ENCODE assay signal across 1 fruit fly cellular context in the genomic region with DNA sequence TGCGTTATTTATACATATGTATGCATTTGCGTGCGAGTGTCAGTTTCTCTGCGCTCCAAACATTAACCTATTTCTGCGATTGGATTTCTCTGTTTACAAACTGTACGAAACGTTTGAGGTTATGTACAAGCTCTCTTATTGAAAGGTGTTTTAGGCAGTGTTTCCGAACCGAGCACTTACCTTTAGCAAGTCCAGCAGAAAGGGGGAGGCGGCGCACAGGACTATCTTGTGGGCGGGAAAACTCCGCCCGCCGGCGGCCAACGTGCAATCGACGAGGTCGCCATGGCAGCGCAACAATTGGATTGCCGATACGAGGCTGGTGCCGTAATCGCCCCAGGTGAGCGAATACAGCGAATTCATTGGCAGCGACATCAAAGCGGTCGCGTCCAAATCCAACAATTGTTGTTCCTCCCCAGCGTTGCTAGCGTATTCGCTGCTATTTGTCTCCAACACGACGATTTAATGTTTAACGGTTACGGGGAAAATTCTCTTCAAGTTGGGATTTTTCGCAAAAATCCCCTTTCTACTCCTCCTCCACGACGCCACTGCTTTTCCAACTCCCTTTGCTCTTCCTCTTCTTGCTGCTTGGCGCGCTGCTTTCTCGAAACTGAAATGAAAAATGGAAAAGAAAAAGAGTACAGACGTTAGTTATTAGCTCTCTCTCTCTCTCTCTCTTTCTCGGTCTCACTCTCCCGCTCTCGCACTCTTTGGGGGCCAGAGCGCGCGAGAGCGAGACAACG.
TF ChIP-seq lines count a peak whose summit lies in the region.

No protein-coding gene starts in this region.

TF ChIP-seq in whole organism, embryonic, 481 proteins besides CTCF, POLR2A, EP300 and RAD21 (continued from another document and continues in another):
- TF ChIP-seq Max (GFP tag; optimal IDR thresholded peaks at IDR 0.05; lab: Kevin White, UChicago) (peak; percentile 38), CG12942 (GFP tag; optimal IDR thresholded peaks at IDR 0.05; lab: Kevin White, UChicago) (peak; percentile 82), D (optimal IDR thresholded peaks at IDR 0.05; lab: Kevin White, UChicago) (no peak), D (GFP tag; optimal IDR thresholded peaks at IDR 0.05; lab: Kevin White, UChicago) (peak; percentile 81), CG16815 (GFP tag; optimal IDR thresholded peaks at IDR 0.05; lab: Kevin White, UChicago) (peak; percentile 83), fd3F (GFP tag; optimal IDR thresholded peaks at IDR 0.05; lab: Kevin White, UChicago) (peak; percentile 83), CG14441 (GFP tag; IDR thresholded peaks at IDR 0.05; lab: Robert Waterston, UW) (peak; percentile 90), lab (GFP tag; optimal IDR thresholded peaks at IDR 0.05; lab: Kevin White, UChicago) (peak; percentile 94), Opbp (GFP tag; IDR thresholded peaks at IDR 0.05; lab: Robert Waterston, UW; ENCODE audit: partially characterized antibody) (0 out of 3 replicates have a peak, but pooled peaks have one; percentile 33), Stat92E (GFP tag; optimal IDR thresholded peaks at IDR 0.05; lab: Kevin White, UChicago) (no peak), gem (tag; optimal IDR thresholded peaks at IDR 0.05; lab: Kevin White, UChicago) (peak; percentile 89), CG2120 (GFP tag; optimal IDR thresholded peaks at IDR 0.05; lab: Kevin White, UChicago) (peak; percentile 97), gro (GFP tag; optimal IDR thresholded peaks at IDR 0.05; lab: Kevin White, UChicago) (peak; percentile 91), CG12155 (GFP tag; optimal IDR thresholded peaks at IDR 0.05; lab: Kevin White, UChicago) (peak; percentile 91), CG32767 (GFP tag; IDR thresholded peaks at IDR 0.05; lab: Robert Waterston, UW) (peak; percentile 79; the same call in 1 of the 2 replicates), CG10565 (GFP tag; optimal IDR thresholded peaks at IDR 0.05; lab: Kevin White, UChicago) (no peak), sens-2 (GFP tag; IDR thresholded peaks at IDR 0.05; lab: Robert Waterston, UW) (peak; percentile 86), CG30020 (tag; optimal IDR thresholded peaks at IDR 0.05; lab: Kevin White, UChicago) (peak; percentile 26), CG10979 (tag; optimal IDR thresholded peaks at IDR 0.05; lab: Kevin White, UChicago) (peak; percentile 76), Sin3A (optimal IDR thresholded peaks at IDR 0.05; lab: Kevin White, UChicago) (peak; percentile 11), H2.0 (GFP tag; IDR thresholded peaks at IDR 0.05; lab: Robert Waterston, UW) (peak; percentile 88), zfh1 (GFP tag; IDR thresholded peaks at IDR 0.05; lab: Robert Waterston, UW) (peak; percentile 92), Sry-δ (GFP tag; optimal IDR thresholded peaks at IDR 0.05; lab: Kevin White, UChicago) (peak; percentile 46), bsh (GFP tag; optimal IDR thresholded peaks at IDR 0.05; lab: Kevin White, UChicago) (peak; percentile 60 to 80), mld (GFP tag; IDR thresholded peaks at IDR 0.05; lab: Robert Waterston, UW; ENCODE audit: partially characterized antibody) (no peak), repo (GFP tag; optimal IDR thresholded peaks at IDR 0.05; lab: Kevin White, UChicago) (peak; percentile 88), Kr (GFP tag; optimal IDR thresholded peaks at IDR 0.05; lab: Kevin White, UChicago) (no peak), CG4617 (GFP tag; optimal IDR thresholded peaks at IDR 0.05; lab: Kevin White, UChicago; ENCODE audit: borderline replicate concordance) (peak; percentile 53), oc (tag; optimal IDR thresholded peaks at IDR 0.05; lab: Kevin White, UChicago) (peak; percentile 82), Fer3 (tag; optimal IDR thresholded peaks at IDR 0.05; lab: Kevin White, UChicago) (peak; percentile 88), her (GFP tag; optimal IDR thresholded peaks at IDR 0.05; lab: Kevin White, UChicago) (peak; percentile 93), CG9609 (GFP tag; optimal IDR thresholded peaks at IDR 0.05; lab: Kevin White, UChicago) (peak; percentile 95), Rx (GFP tag; IDR thresholded peaks at IDR 0.05; lab: Robert Waterston, UW) (peak; percentile 88), nerfin-2 (GFP tag; IDR thresholded peaks at IDR 0.05; lab: Robert Waterston, UW; ENCODE audit: partially characterized antibody) (no peak), knrl (GFP tag; IDR thresholded peaks at IDR 0.05; lab: Robert Waterston, UW; ENCODE audit: partially characterized antibody) (peak; percentile 25; the same call in 1 of the 3 replicates), sr (GFP tag; IDR thresholded peaks at IDR 0.05; lab: Robert Waterston, UW) (peak; percentile 57), CG10366 (GFP tag; IDR thresholded peaks at IDR 0.05; lab: Robert Waterston, UW) (peak; percentile 92), Taf1 (GFP tag; IDR thresholded peaks at IDR 0.05; lab: Robert Waterston, UW) (peak; percentile 90), CG10147 (GFP tag; optimal IDR thresholded peaks at IDR 0.05; lab: Kevin White, UChicago) (peak; percentile 72), tap (tag; optimal IDR thresholded peaks at IDR 0.05; lab: Kevin White, UChicago) (peak; percentile 54), CG12104 (GFP tag; optimal IDR thresholded peaks at IDR 0.05; lab: Kevin White, UChicago) (peak; percentile 81), B-H2 (GFP tag; optimal IDR thresholded peaks at IDR 0.05; lab: Kevin White, UChicago) (peak; percentile 76), CG6175 (GFP tag; IDR thresholded peaks at IDR 0.05; lab: Robert Waterston, UW) (peak; percentile 85), CG12659 (GFP tag; optimal IDR thresholded peaks at IDR 0.05; lab: Kevin White, UChicago) (peak; percentile 91), chm (GFP tag; IDR thresholded peaks at IDR 0.05; lab: Robert Waterston, UW) (peak; percentile 75), CG15011 (GFP tag; optimal IDR thresholded peaks at IDR 0.05; lab: Kevin White, UChicago) (peak; percentile 46), CG1233 (GFP tag; optimal IDR thresholded peaks at IDR 0.05; lab: Kevin White, UChicago) (peak; percentile 80), CG2199 (GFP tag; IDR thresholded peaks at IDR 0.05; lab: Robert Waterston, UW) (peak; percentile 38; the same call in 1 of the 3 replicates), tio (GFP tag; optimal IDR thresholded peaks at IDR 0.05; lab: Kevin White, UChicago) (peak; percentile 76), stwl (tag; optimal IDR thresholded peaks at IDR 0.05; lab: Kevin White, UChicago) (no peak), HHEX (GFP tag; optimal IDR thresholded peaks at IDR 0.05; lab: Kevin White, UChicago) (peak; percentile 89), phol (tag; optimal IDR thresholded peaks at IDR 0.05; lab: Kevin White, UChicago) (peak; percentile 85), NK7.1 (GFP tag; optimal IDR thresholded peaks at IDR 0.05; lab: Kevin White, UChicago) (peak; percentile 84), seq (GFP tag; IDR thresholded peaks at IDR 0.05; lab: Robert Waterston, UW) (peak; percentile 88), zf30C (GFP tag; optimal IDR thresholded peaks at IDR 0.05; lab: Kevin White, UChicago) (peak; percentile 20), CG3847 (GFP tag; IDR thresholded peaks at IDR 0.05; lab: Robert Waterston, UW) (peak; percentile 92), sob (GFP tag; IDR thresholded peaks at IDR 0.05; lab: Robert Waterston, UW) (peak; percentile 90), Oaz (GFP tag; IDR thresholded peaks at IDR 0.05; lab: Robert Waterston, UW) (peak; percentile 85), NfI (GFP tag; optimal IDR thresholded peaks at IDR 0.05; lab: Kevin White, UChicago) (peak; percentile 90), rib (GFP tag; IDR thresholded peaks at IDR 0.05; lab: Robert Waterston, UW) (peak; percentile 96), Gsc (GFP tag; IDR thresholded peaks at IDR 0.05; lab: Robert Waterston, UW) (no peak; the same call in 1 of the 2 replicates), CG8290 (GFP tag; optimal IDR thresholded peaks at IDR 0.05; lab: Kevin White, UChicago) (peak; percentile 55), CG8290 (tag; optimal IDR thresholded peaks at IDR 0.05; lab: Kevin White, UChicago) (peak in 1 of 2 experiments; percentile 98), CG6813 (GFP tag; optimal IDR thresholded peaks at IDR 0.05; lab: Kevin White, UChicago) (peak; percentile 82), CG15696 (tag; optimal IDR thresholded peaks at IDR 0.05; lab: Kevin White, UChicago) (peak; percentile 58), CG3281 (GFP tag; optimal IDR thresholded peaks at IDR 0.05; lab: Kevin White, UChicago) (peak; percentile 92), CG31365 (tag; optimal IDR thresholded peaks at IDR 0.05; lab: Kevin White, UChicago) (peak; percentile 63), CG2712 (tag; optimal IDR thresholded peaks at IDR 0.05; lab: Kevin White, UChicago) (peak; percentile 80), wdn (GFP tag; IDR thresholded peaks at IDR 0.05; lab: Robert Waterston, UW) (peak; percentile 89), CG8924 (tag; optimal IDR thresholded peaks at IDR 0.05; lab: Kevin White, UChicago) (peak; percentile 77), CG30431 (GFP tag; optimal IDR thresholded peaks at IDR 0.05; lab: Kevin White, UChicago) (peak; percentile 72), fd64A (GFP tag; optimal IDR thresholded peaks at IDR 0.05; lab: Kevin White, UChicago) (peak; percentile 67), CG7357 (GFP tag; IDR thresholded peaks at IDR 0.05; lab: Robert Waterston, UW) (peak; percentile 81), CG9876 (GFP tag; optimal IDR thresholded peaks at IDR 0.05; lab: Kevin White, UChicago) (peak; percentile 92), schlank (tag; optimal IDR thresholded peaks at IDR 0.05; lab: Kevin White, UChicago) (peak; percentile 83), CG17568 (GFP tag; optimal IDR thresholded peaks at IDR 0.05; lab: Kevin White, UChicago) (peak; percentile 10), CG5245 (GFP tag; optimal IDR thresholded peaks at IDR 0.05; lab: Kevin White, UChicago) (peak; percentile 77), Hr78 (GFP tag; optimal IDR thresholded peaks at IDR 0.05; lab: Kevin White, UChicago) (no peak), Dll (GFP tag; IDR thresholded peaks at IDR 0.05; lab: Robert Waterston, UW; ENCODE audit: partially characterized antibody) (0 out of 4 replicates have a peak, but pooled peaks have one; percentile 29), Hey (tag; optimal IDR thresholded peaks at IDR 0.05; lab: Kevin White, UChicago) (peak; percentile 71), CG12744 (GFP tag; optimal IDR thresholded peaks at IDR 0.05; lab: Kevin White, UChicago) (peak; percentile 87), CG8089 (GFP tag; optimal IDR thresholded peaks at IDR 0.05; lab: Kevin White, UChicago) (peak; percentile 87), CG15601 (tag; optimal IDR thresholded peaks at IDR 0.05; lab: Kevin White, UChicago) (peak; percentile 31), CG9215 (GFP tag; IDR thresholded peaks at IDR 0.05; lab: Robert Waterston, UW) (peak; percentile 87), insv (GFP tag; optimal IDR thresholded peaks at IDR 0.05; lab: Kevin White, UChicago) (peak in 1 of 2 experiments; percentile 80), nom (GFP tag; optimal IDR thresholded peaks at IDR 0.05; lab: Kevin White, UChicago) (peak; percentile 55), CG17912 (GFP tag; optimal IDR thresholded peaks at IDR 0.05; lab: Kevin White, UChicago) (peak; percentile 45), dmrt11E (tag; optimal IDR thresholded peaks at IDR 0.05; lab: Kevin White, UChicago) (peak; percentile 49), disco-r (GFP tag; optimal IDR thresholded peaks at IDR 0.05; lab: Kevin White, UChicago) (peak; percentile 76), ci (GFP tag; IDR thresholded peaks at IDR 0.05; lab: Robert Waterston, UW) (peak; percentile 96), scrt (GFP tag; optimal IDR thresholded peaks at IDR 0.05; lab: Kevin White, UChicago) (peak; percentile 88), HmgD (GFP tag; optimal IDR thresholded peaks at IDR 0.05; lab: Kevin White, UChicago) (peak; percentile 81), CG8388 (GFP tag; optimal IDR thresholded peaks at IDR 0.05; lab: Kevin White, UChicago) (peak; percentile 75), mirr (GFP tag; optimal IDR thresholded peaks at IDR 0.05; lab: Kevin White, UChicago) (peak; percentile 71), gt (GFP tag; IDR thresholded peaks at IDR 0.05; lab: Robert Waterston, UW) (peak; percentile 80), CG4404 (GFP tag; IDR thresholded peaks at IDR 0.05; lab: Robert Waterston, UW) (peak; percentile 84), so (GFP tag; IDR thresholded peaks at IDR 0.05; lab: Robert Waterston, UW) (peak; percentile 93), h (optimal IDR thresholded peaks at IDR 0.05; lab: Kevin White, UChicago) (no peak), CG3838 (GFP tag; optimal IDR thresholded peaks at IDR 0.05; lab: Kevin White, UChicago) (no peak), YL-1 (GFP tag; optimal IDR thresholded peaks at IDR 0.05; lab: Kevin White, UChicago) (peak; percentile 24), CG12391 (tag; optimal IDR thresholded peaks at IDR 0.05; lab: Kevin White, UChicago) (peak; percentile 81), hkb (optimal IDR thresholded peaks at IDR 0.05; lab: Kevin White, UChicago) (no peak), hkb (GFP tag; IDR thresholded peaks at IDR 0.05; lab: Robert Waterston, UW) (peak; percentile 88), CG6765 (GFP tag; optimal IDR thresholded peaks at IDR 0.05; lab: Kevin White, UChicago) (peak; percentile 63), row (GFP tag; IDR thresholded peaks at IDR 0.05; lab: Robert Waterston, UW) (peak; percentile 91), Ets65A (GFP tag; lab: Kevin White, UChicago) (peak; percentile 98), Ada2b (GFP tag; IDR thresholded peaks at IDR 0.05; lab: Robert Waterston, UW) (peak; percentile 89), CG17612 (GFP tag; IDR thresholded peaks at IDR 0.05; lab: Robert Waterston, UW) (peak; percentile 82), sug (tag; optimal IDR thresholded peaks at IDR 0.05; lab: Kevin White, UChicago) (peak; percentile 72), Gug (GFP tag; IDR thresholded peaks at IDR 0.05; lab: Robert Waterston, UW) (peak; percentile 91), CG18262 (tag; optimal IDR thresholded peaks at IDR 0.05; lab: Kevin White, UChicago) (peak; percentile 78), CG13296 (GFP tag; optimal IDR thresholded peaks at IDR 0.05; lab: Kevin White, UChicago) (peak; percentile 72), CG2129 (GFP tag; IDR thresholded peaks at IDR 0.05; lab: Robert Waterston, UW; ENCODE audit: partially characterized antibody) (no peak), inv (GFP tag; IDR thresholded peaks at IDR 0.05; lab: Robert Waterston, UW; ENCODE audit: partially characterized antibody) (no peak; the same call in 1 of the 2 replicates), CG16779 (GFP tag; IDR thresholded peaks at IDR 0.05; lab: Robert Waterston, UW) (peak; percentile 89), tup (GFP tag; optimal IDR thresholded peaks at IDR 0.05; lab: Kevin White, UChicago) (peak; percentile 85), CG17385 (GFP tag; optimal IDR thresholded peaks at IDR 0.05; lab: Kevin White, UChicago) (peak; percentile 97), CG12299 (tag; optimal IDR thresholded peaks at IDR 0.05; lab: Kevin White, UChicago) (peak; percentile 71), kah (GFP tag; optimal IDR thresholded peaks at IDR 0.05; lab: Kevin White, UChicago) (peak; percentile 39), CG18599 (GFP tag; optimal IDR thresholded peaks at IDR 0.05; lab: Kevin White, UChicago) (peak; percentile 96)
